Comparison of ENCODE assay signal across 2 fruit fly cellular contexts in the genomic region with DNA sequence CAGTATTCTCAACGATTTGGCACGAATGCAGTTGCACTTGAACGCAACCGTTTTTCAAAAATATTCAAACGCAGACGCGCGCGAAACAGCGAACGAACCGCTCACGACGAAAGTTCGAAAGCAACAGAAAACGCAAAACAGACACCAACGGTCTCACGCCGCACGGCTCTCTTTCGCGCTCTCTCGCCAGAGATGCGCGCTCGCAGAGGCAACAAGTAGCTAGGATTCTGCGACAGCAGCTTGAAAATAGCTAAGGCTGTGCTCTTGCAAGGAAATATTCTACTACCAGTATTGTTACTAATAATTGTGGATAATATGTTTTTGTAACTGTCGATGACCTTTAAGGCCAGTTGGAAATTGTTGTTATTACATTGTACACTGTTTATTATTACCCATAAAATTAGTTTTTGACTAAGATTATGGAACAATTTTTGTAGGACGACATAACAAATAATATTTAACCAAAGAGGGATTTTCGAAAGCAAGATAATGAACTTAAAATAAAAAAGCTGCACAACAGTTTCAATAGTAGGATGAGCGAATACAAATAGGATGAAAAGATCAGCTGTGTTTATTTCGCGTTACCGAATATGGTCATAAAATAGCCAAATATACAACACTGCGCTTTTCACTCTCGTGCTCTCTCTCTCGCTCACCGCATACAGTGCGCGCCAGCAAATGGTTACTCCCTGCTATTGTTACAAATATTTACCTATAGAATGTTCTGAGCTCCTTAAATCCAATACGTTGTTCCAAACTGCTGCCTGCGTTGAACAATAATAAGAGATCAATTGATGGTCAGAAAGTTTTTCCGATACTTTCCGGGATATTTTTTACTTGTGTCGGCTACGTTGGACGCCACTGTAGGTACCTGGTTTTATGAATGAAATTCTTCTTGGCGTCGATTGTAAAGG.
TF ChIP-seq lines count a peak whose summit lies in the region.

No protein-coding gene starts in this region.

TF ChIP-seq in whole organism, embryonic, 481 proteins besides CTCF, POLR2A, EP300 and RAD21 (continued from another document and continues in another):
- TF ChIP-seq bigmax (GFP tag; optimal IDR thresholded peaks at IDR 0.05; lab: Kevin White, UChicago) (no peak), Bgb (GFP tag; IDR thresholded peaks at IDR 0.05; lab: Robert Waterston, UW; ENCODE audit: partially characterized antibody) (peak; percentile 49; the same call in 1 of the 2 replicates), CG30020 (tag; optimal IDR thresholded peaks at IDR 0.05; lab: Kevin White, UChicago) (no peak), fd96Cb (tag; optimal IDR thresholded peaks at IDR 0.05; lab: Kevin White, UChicago) (peak; percentile 68), Rx (GFP tag; IDR thresholded peaks at IDR 0.05; lab: Robert Waterston, UW) (peak; percentile 65), CG18262 (tag; optimal IDR thresholded peaks at IDR 0.05; lab: Kevin White, UChicago) (peak; percentile 67), Myb (GFP tag; optimal IDR thresholded peaks at IDR 0.05; lab: Kevin White, UChicago) (peak; percentile 50), CG10321 (GFP tag; IDR thresholded peaks at IDR 0.05; lab: Robert Waterston, UW) (no peak), CG15514 (GFP tag; optimal IDR thresholded peaks at IDR 0.05; lab: Kevin White, UChicago) (peak; percentile 44), CG9817 (tag; optimal IDR thresholded peaks at IDR 0.05; lab: Kevin White, UChicago) (peak; percentile 58), CG10431 (GFP tag; optimal IDR thresholded peaks at IDR 0.05; lab: Kevin White, UChicago) (no peak), Doc2 (GFP tag; IDR thresholded peaks at IDR 0.05; lab: Robert Waterston, UW) (no peak), nmo (GFP tag; optimal IDR thresholded peaks at IDR 0.05; lab: Kevin White, UChicago) (peak; percentile 43), CG3281 (GFP tag; optimal IDR thresholded peaks at IDR 0.05; lab: Kevin White, UChicago) (peak; percentile 53), CG8281 (tag; optimal IDR thresholded peaks at IDR 0.05; lab: Kevin White, UChicago) (peak; percentile 32), CG12659 (GFP tag; optimal IDR thresholded peaks at IDR 0.05; lab: Kevin White, UChicago) (peak; percentile 49), pzg (GFP tag; optimal IDR thresholded peaks at IDR 0.05; lab: Kevin White, UChicago) (no peak), rib (GFP tag; IDR thresholded peaks at IDR 0.05; lab: Robert Waterston, UW) (peak; percentile 37; the same call in 1 of the 2 replicates), sens-2 (GFP tag; IDR thresholded peaks at IDR 0.05; lab: Robert Waterston, UW) (peak; percentile 42; the same call in 1 of the 2 replicates), dmrt11E (tag; optimal IDR thresholded peaks at IDR 0.05; lab: Kevin White, UChicago) (peak; percentile 58), toy (GFP tag; IDR thresholded peaks at IDR 0.05; lab: Robert Waterston, UW) (no peak), Mad (GFP tag; optimal IDR thresholded peaks at IDR 0.05; lab: Kevin White, UChicago) (peak; percentile 57), stwl (tag; optimal IDR thresholded peaks at IDR 0.05; lab: Kevin White, UChicago) (no peak), Hey (tag; optimal IDR thresholded peaks at IDR 0.05; lab: Kevin White, UChicago) (no peak), hbn (GFP tag; IDR thresholded peaks at IDR 0.05; lab: Robert Waterston, UW; ENCODE audit: partially characterized antibody) (no peak), CG15601 (tag; optimal IDR thresholded peaks at IDR 0.05; lab: Kevin White, UChicago) (peak; percentile 51), CG4730 (GFP tag; IDR thresholded peaks at IDR 0.05; lab: Robert Waterston, UW) (peak; percentile 73), Hsf (GFP tag; optimal IDR thresholded peaks at IDR 0.05; lab: Kevin White, UChicago) (peak; percentile 76), CG11696 (GFP tag; IDR thresholded peaks at IDR 0.05; lab: Robert Waterston, UW) (peak; percentile 64), CG17612 (GFP tag; IDR thresholded peaks at IDR 0.05; lab: Robert Waterston, UW) (no peak), CG11723 (GFP tag; optimal IDR thresholded peaks at IDR 0.05; lab: Kevin White, UChicago) (peak; percentile 46), bab2 (GFP tag; optimal IDR thresholded peaks at IDR 0.05; lab: Kevin White, UChicago) (peak; percentile 76), Kr (GFP tag; optimal IDR thresholded peaks at IDR 0.05; lab: Kevin White, UChicago) (no peak), CG14667 (GFP tag; IDR thresholded peaks at IDR 0.05; lab: Robert Waterston, UW) (peak; percentile 66), psq (GFP tag; optimal IDR thresholded peaks at IDR 0.05; lab: Kevin White, UChicago) (no peak), CG10543 (GFP tag; optimal IDR thresholded peaks at IDR 0.05; lab: Kevin White, UChicago) (peak; percentile 10), zfh2 (GFP tag; optimal IDR thresholded peaks at IDR 0.05; lab: Kevin White, UChicago) (peak; percentile 74), H15 (GFP tag; IDR thresholded peaks at IDR 0.05; lab: Robert Waterston, UW) (peak; percentile 66; the same call in 2 of the 3 replicates), BtbVII (GFP tag; optimal IDR thresholded peaks at IDR 0.05; lab: Kevin White, UChicago) (peak; percentile 24), CG7963 (GFP tag; IDR thresholded peaks at IDR 0.05; lab: Robert Waterston, UW; ENCODE audit: partially characterized antibody) (no peak), ato (GFP tag; IDR thresholded peaks at IDR 0.05; lab: Robert Waterston, UW; ENCODE audit: partially characterized antibody) (no peak), kay (GFP tag; optimal IDR thresholded peaks at IDR 0.05; lab: Kevin White, UChicago) (no peak), ken (GFP tag; IDR thresholded peaks at IDR 0.05; lab: Robert Waterston, UW) (peak; percentile 83), caup (GFP tag; optimal IDR thresholded peaks at IDR 0.05; lab: Kevin White, UChicago; ENCODE audit: severe bottlenecking) (peak; percentile 30), CG14860 (GFP tag; IDR thresholded peaks at IDR 0.05; lab: Robert Waterston, UW; ENCODE audit: partially characterized antibody) (no peak), tna (GFP tag; IDR thresholded peaks at IDR 0.05; lab: Robert Waterston, UW; ENCODE audit: partially characterized antibody) (no peak), Optix (GFP tag; IDR thresholded peaks at IDR 0.05; lab: Robert Waterston, UW) (peak; percentile 83), dati (GFP tag; IDR thresholded peaks at IDR 0.05; lab: Robert Waterston, UW) (peak; percentile 37; the same call in 1 of the 2 replicates), lov (optimal IDR thresholded peaks at IDR 0.05; lab: Kevin White, UChicago) (no peak), lov (GFP tag; IDR thresholded peaks at IDR 0.05; lab: Robert Waterston, UW) (peak; percentile 38; the same call in 1 of the 3 replicates), CG15696 (tag; optimal IDR thresholded peaks at IDR 0.05; lab: Kevin White, UChicago) (peak; percentile 31), pho (GFP tag; optimal IDR thresholded peaks at IDR 0.05; lab: Kevin White, UChicago) (peak; percentile 45), Hr51 (GFP tag; optimal IDR thresholded peaks at IDR 0.05; lab: Kevin White, UChicago) (peak in 1 of 2 experiments; percentile 71), CG2202 (tag; optimal IDR thresholded peaks at IDR 0.05; lab: Kevin White, UChicago) (peak; percentile 47), cas (GFP tag; IDR thresholded peaks at IDR 0.05; lab: Robert Waterston, UW) (no peak), CG6254 (GFP tag; optimal IDR thresholded peaks at IDR 0.05; lab: Kevin White, UChicago) (peak; percentile 41), GATAe (GFP tag; conservative IDR thresholded peaks at IDR 0.05; lab: Robert Waterston, UW) (no peak), chm (GFP tag; IDR thresholded peaks at IDR 0.05; lab: Robert Waterston, UW) (peak; percentile 90), NFAT (GFP tag; IDR thresholded peaks at IDR 0.05; lab: Robert Waterston, UW) (peak; percentile 69)

TF ChIP-seq in whole organism, prepupa, 60 proteins besides CTCF, POLR2A, EP300 and RAD21 (continued from another document):
- peak; percentile 85 for TF ChIP-seq CG3919 (GFP tag; optimal IDR thresholded peaks at IDR 0.05; lab: Kevin White, UChicago)
- peak; percentile 84 for TF ChIP-seq Hr39 (GFP tag; optimal IDR thresholded peaks at IDR 0.05; lab: Kevin White, UChicago)
- TF ChIP-seq CG6276 (GFP tag; optimal IDR thresholded peaks at IDR 0.05; lab: Kevin White, UChicago), result peak; percentile 68
- TF ChIP-seq CG11902 (GFP tag; optimal IDR thresholded peaks at IDR 0.05; lab: Kevin White, UChicago), result peak; percentile 67
- peak; percentile 21 for TF ChIP-seq CG6854 (GFP tag; optimal IDR thresholded peaks at IDR 0.05; lab: Kevin White, UChicago)
- TF ChIP-seq CG3032 (tag; optimal IDR thresholded peaks at IDR 0.05; lab: Kevin White, UChicago), result peak; percentile 76
- peak; percentile 85 for TF ChIP-seq acj6 (GFP tag; optimal IDR thresholded peaks at IDR 0.05; lab: Kevin White, UChicago)
- TF ChIP-seq Hr4 (GFP tag; optimal IDR thresholded peaks at IDR 0.05; lab: Kevin White, UChicago), result peak; percentile 81
- TF ChIP-seq dac (GFP tag; optimal IDR thresholded peaks at IDR 0.05; lab: Kevin White, UChicago), result peak; percentile 60
- peak; percentile 82 for TF ChIP-seq CG7368 (GFP tag; optimal IDR thresholded peaks at IDR 0.05; lab: Kevin White, UChicago)
- TF ChIP-seq CG10669 (GFP tag; optimal IDR thresholded peaks at IDR 0.05; lab: Kevin White, UChicago), result peak; percentile 89
- no peak for TF ChIP-seq Blimp-1 (GFP tag; optimal IDR thresholded peaks at IDR 0.05; lab: Kevin White, UChicago)
